Worm (Caenorhabditis elegans): ENCODE data around the gene parn-1.

DNA sequence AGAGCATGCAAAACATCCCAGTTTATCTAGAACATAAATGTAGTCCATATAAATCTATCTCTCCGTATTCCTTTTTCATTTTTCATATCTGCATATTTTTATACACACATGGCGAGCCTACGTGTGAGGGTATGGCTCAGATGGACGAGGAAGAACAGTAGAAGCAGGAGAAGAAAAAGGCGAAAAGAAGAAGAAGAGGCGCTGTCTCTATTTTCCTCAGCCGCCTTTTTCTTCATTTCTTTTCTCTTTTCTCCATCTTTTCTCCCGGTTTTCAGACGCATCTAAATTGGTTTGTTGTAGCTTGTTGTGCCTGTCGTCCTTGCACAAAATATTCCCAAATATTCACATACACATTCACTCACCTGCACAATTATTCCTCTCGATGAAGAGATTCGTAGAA is 913 bp upstream of the parn-1 start, which contains the start of gene K10C8.4:
- TF ChIP-seq W03F9.2 (tag; optimal IDR thresholded peaks at IDR 0.05) (no peak), him-1 (tag; optimal IDR thresholded peaks at IDR 0.05) (no peak), dao-5 (tag; optimal IDR thresholded peaks at IDR 0.05) (no peak)
